Worm (Caenorhabditis elegans) whole organism, L2 larva: ENCODE results near the gene C45G9.10.

ENCODE experiments used
- R02D3.7 ChIP-seq: fragments of 150-350 bp; optimal IDR thresholded peaks from 2 replicates; lab custom pipeline; 2014; ENCODE audit warnings: missing biosample characterization, missing genetic modification characterization
- ama-1 ChIP-seq: fragments of 150-350 bp; optimal IDR thresholded peaks from 2 replicates; lab custom pipeline; 2018; ENCODE audit warnings: inconsistent platforms
- elt-1 ChIP-seq: fragments of 150-350 bp; optimal IDR thresholded peaks from 2 replicates; lab custom pipeline; 2014; ENCODE audit warnings: missing biosample characterization, missing genetic modification characterization
- fos-1 ChIP-seq: fragments of 150-350 bp; optimal IDR thresholded peaks from 2 replicates; lab custom pipeline; 2014; ENCODE audit warnings: missing biosample characterization, missing genetic modification characterization
- lin-13 ChIP-seq: fragments of 150-350 bp; optimal IDR thresholded peaks from 2 replicates; lab custom pipeline; 2014; ENCODE audit warnings: missing biosample characterization, missing genetic modification reagents, missing genetic modification characterization
- lsy-2 ChIP-seq, 2 experiments: fragments of 150-350 bp in 1 of 2; sonication (generic microtip) in 1 of 2; optimal IDR thresholded peaks; 2 replicates each; lab custom pipeline; 2014 to 2017; ENCODE audit warnings: missing biosample characterization in 2 of 2, missing genetic modification characterization in 2 of 2
- mdl-1 ChIP-seq, 2 experiments: fragments of 150-350 bp in 1 of 2; sonication (generic microtip) in 1 of 2; optimal IDR thresholded peaks; 2 replicates each; lab custom pipeline; 2017; ENCODE audit warnings: missing biosample characterization in 2 of 2, missing genetic modification characterization in 2 of 2
- nhr-11 ChIP-seq: fragments of 150-350 bp; optimal IDR thresholded peaks from 2 replicates; lab custom pipeline; 2014; ENCODE audit warnings: missing biosample characterization, missing genetic modification characterization
- nhr-23 ChIP-seq: fragments of 150-350 bp; optimal IDR thresholded peaks from 2 replicates; lab custom pipeline; 2014; ENCODE audit warnings: missing biosample characterization, missing genetic modification reagents, missing genetic modification characterization
- nhr-25 ChIP-seq: fragments of 150-350 bp; sonication (generic microtip); optimal IDR thresholded peaks from 3 replicates; lab custom pipeline; 2014; ENCODE audit warnings: missing biosample characterization, missing genetic modification characterization
- snpc-4 ChIP-seq: fragments of 150-350 bp; optimal IDR thresholded peaks from 2 replicates; lab custom pipeline; 2014; ENCODE audit warnings: missing biosample characterization, missing genetic modification characterization
- unc-39 ChIP-seq: fragments of 150-350 bp; optimal IDR thresholded peaks from 2 replicates; lab custom pipeline; 2014; ENCODE audit warnings: missing biosample characterization, missing genetic modification characterization
- zag-1 ChIP-seq: fragments of 150-350 bp; optimal IDR thresholded peaks from 2 replicates; lab custom pipeline; 2014; ENCODE audit warnings: missing biosample characterization, missing genetic modification characterization

DNA sequence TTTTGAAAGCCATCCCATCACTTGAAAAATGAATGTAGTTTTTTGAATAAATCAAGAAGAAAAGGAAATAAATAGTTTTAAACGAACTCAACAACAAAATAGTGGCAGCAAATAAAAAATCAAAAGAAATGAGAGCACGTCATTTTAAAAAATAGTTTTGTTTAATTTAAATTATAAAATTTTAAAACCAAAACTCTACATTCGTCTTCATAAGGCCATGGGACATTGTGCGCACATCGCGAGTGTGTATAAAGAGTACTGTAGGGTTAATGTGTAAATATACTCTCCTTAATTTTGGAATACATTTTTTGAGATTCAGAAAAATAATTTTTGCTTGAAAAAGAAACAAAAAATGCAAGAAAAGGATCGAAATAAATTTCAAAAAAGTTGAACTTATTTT lies 9.7 kb downstream of the C45G9.10 start, which contains the start of gene C45G9.15:
- no peak for TF ChIP-seq unc-39 (tag; lab: Kevin White, UChicago)
- no peak for TF ChIP-seq R02D3.7 (tag; lab: Kevin White, UChicago)
- no peak for TF ChIP-seq zag-1 (tag; lab: Kevin White, UChicago)
- no peak for TF ChIP-seq snpc-4 (tag; lab: Kevin White, UChicago)
- no peak for TF ChIP-seq nhr-23 (tag; lab: Kevin White, UChicago)
- TF ChIP-seq fos-1, result no peak
- no peak for TF ChIP-seq lsy-2 (tag; optimal IDR thresholded peaks at IDR 0.05; lab: Kevin White, UChicago)
- no peak for TF ChIP-seq mdl-1 (tag; optimal IDR thresholded peaks at IDR 0.05; lab: Kevin White, UChicago)
- TF ChIP-seq nhr-25 (tag; lab: Kevin White, UChicago), result no peak
- TF ChIP-seq nhr-11 (tag; lab: Kevin White, UChicago), result no peak
- no peak for TF ChIP-seq lin-13 (GFP tag; lab: Kevin White, UChicago)
- no peak for TF ChIP-seq ama-1 (lab: Kevin White, UChicago)
- TF ChIP-seq elt-1 (tag; lab: Kevin White, UChicago), result no peak
